Worm (Caenorhabditis elegans) whole organism, early embryonic: Measurements from ENCODE around the gene C04B4.1.

Source experiments
- ama-1 ChIP-seq: fragments of 150-350 bp; optimal IDR thresholded peaks from 2 replicates; lab custom pipeline; 2014
- ceh-36 ChIP-seq: sonication (generic microtip); optimal IDR thresholded peaks from 2 replicates; lab custom pipeline; 2016; ENCODE audit warnings: missing genetic modification characterization, inconsistent platforms, missing compliant biosample characterization
- ets-7 ChIP-seq: sonication (generic microtip); optimal IDR thresholded peaks from 2 replicates; lab custom pipeline; 2016; ENCODE audit warnings: missing genotype, missing genetic modification characterization, missing compliant biosample characterization
- pes-1 ChIP-seq: fragments of 200-800 bp; sonication (Bioruptor generic); IDR thresholded peaks from 2 replicates; pipeline ENCODE4 v1.3.6; 2022; ENCODE audit warnings: missing genetic modification reagents, missing genetic modification characterization, missing compliant biosample characterization
- scrt-1 ChIP-seq: fragments of 200-800 bp; sonication (Bioruptor generic); IDR thresholded peaks from 2 replicates; pipeline ENCODE4 v1.3.6; 2022; ENCODE audit warnings: missing genetic modification characterization, missing compliant biosample characterization

- TF ChIP-seq ama-1 (lab: Kevin White, UChicago) (no peak), scrt-1 (GFP tag; lab: Robert Waterston, UW) (no peak), ceh-36 (tag; lab: Kevin White, UChicago) (no peak), pes-1 (GFP tag; lab: Robert Waterston, UW) (no peak), ets-7 (tag; lab: Kevin White, UChicago) (no peak)
Observed at ce11 chrX:12298324-12298723, 17.7 kb downstream of the C04B4.1 start, which contains the start of gene W06D11.3.
